Worm (Caenorhabditis elegans) whole organism, L3 larva: ENCODE measurements around the gene F59A7.5.

Experiments
- ceh-9 ChIP-seq: sonication (generic microtip); optimal IDR thresholded peaks from 2 replicates; lab custom pipeline; 2018; ENCODE audit warnings: missing biosample characterization, missing genetic modification characterization
- elt-3 ChIP-seq, 3 experiments: fragments of 150-350 bp in 1 of 3; sonication (generic microtip) in 2 of 3; optimal IDR thresholded peaks; 2 replicates in 2 of 3; 4 replicates in 1 of 3; lab custom pipeline; 2014 to 2017; ENCODE audit warnings: missing biosample characterization in 3 of 3, missing genetic modification characterization in 3 of 3
- nfya-1 ChIP-seq: sonication (generic microtip); optimal IDR thresholded peaks from 2 replicates; lab custom pipeline; 2017; ENCODE audit warnings: missing genetic modification characterization, mild to moderate bottlenecking, missing compliant biosample characterization, antibody characterized with exemption, moderate library complexity; ENCODE audit not compliant: insufficient read depth
- nhr-237 ChIP-seq: fragments of 150-350 bp; optimal IDR thresholded peaks from 2 replicates; lab custom pipeline; 2014; ENCODE audit warnings: missing biosample characterization, missing genetic modification characterization
- nhr-25 ChIP-seq: sonication (generic microtip); optimal IDR thresholded peaks from 2 replicates; lab custom pipeline; 2017; ENCODE audit warnings: missing biosample characterization, missing genetic modification characterization
- skn-1 ChIP-seq: fragments of 150-350 bp; optimal IDR thresholded peaks from 2 replicates; lab custom pipeline; 2014; ENCODE audit warnings: missing biosample characterization, missing genetic modification characterization
- unc-39 ChIP-seq: sonication (generic microtip); optimal IDR thresholded peaks from 4 replicates; lab custom pipeline; 2017; ENCODE audit warnings: missing biosample characterization, missing genetic modification characterization
- zag-1 ChIP-seq: fragments of 150-350 bp; optimal IDR thresholded peaks from 2 replicates; lab custom pipeline; 2014; ENCODE audit warnings: missing biosample characterization, missing genetic modification characterization
- ztf-11 ChIP-seq: fragments of 150-350 bp; optimal IDR thresholded peaks from 2 replicates; lab custom pipeline; 2014; ENCODE audit warnings: missing biosample characterization, missing genetic modification characterization
- ztf-4 ChIP-seq: fragments of 150-350 bp; optimal IDR thresholded peaks from 2 replicates; lab custom pipeline; 2014; ENCODE audit warnings: missing biosample characterization, missing genetic modification characterization

DNA sequence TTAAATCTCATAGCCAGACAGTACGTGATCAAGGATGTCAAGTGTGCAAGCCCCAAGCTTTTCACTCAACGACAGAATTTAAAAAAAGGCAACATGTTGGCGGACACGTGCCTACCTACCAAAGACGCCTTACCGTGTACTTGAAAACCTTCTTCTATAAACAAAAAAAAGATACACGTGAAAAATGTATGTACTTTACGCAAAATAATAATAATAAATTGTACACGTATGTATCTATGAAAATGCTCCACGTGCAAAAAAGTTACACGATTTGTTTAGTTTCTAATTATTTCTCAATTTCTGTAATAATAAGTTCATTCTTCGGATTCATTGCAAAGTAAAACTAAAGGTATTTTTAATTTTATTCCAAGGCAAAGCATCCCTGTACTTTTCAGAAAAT is 17.8 kb upstream of the F59A7.5 start, which contains the start of gene cysl-4:
- TF ChIP-seq nfya-1 (tag; lab: Kevin White, UChicago) (no peak), ztf-4 (tag; lab: Kevin White, UChicago) (no peak), zag-1 (tag; lab: Kevin White, UChicago) (no peak), skn-1 (tag; lab: Kevin White, UChicago) (no peak), nhr-237 (tag; lab: Kevin White, UChicago) (no peak), elt-3 (tag; optimal IDR thresholded peaks at IDR 0.05; lab: Kevin White, UChicago) (no peak), unc-39 (tag; lab: Kevin White, UChicago) (no peak), ztf-11 (tag; lab: Kevin White, UChicago) (no peak), ceh-9 (no peak), nhr-25 (no peak)
